Worm (Caenorhabditis elegans) whole organism, L4 larva: ENCODE measurements around the gene metl-18.

Experiments used
- R02D3.7 ChIP-seq: fragments of 150-350 bp; sonication (generic microtip); optimal IDR thresholded peaks from 3 replicates; lab custom pipeline; 2014; ENCODE audit warnings: missing biosample characterization, missing genetic modification characterization
- T26A8.4 ChIP-seq: fragments of 200-800 bp; sonication (Bioruptor generic); IDR thresholded peaks from 2 replicates; pipeline ENCODE4 v1.3.6; 2022; ENCODE audit warnings: missing genetic modification characterization, missing compliant biosample characterization
- ZK337.2 ChIP-seq: fragments of 200-800 bp; sonication (Bioruptor generic); IDR thresholded peaks from 2 replicates; pipeline ENCODE4 v1.3.6; 2022; ENCODE audit warnings: missing genetic modification reagents, missing genetic modification characterization, missing compliant biosample characterization
- ZK546.5 ChIP-seq, 2 experiments: sonication (generic microtip); optimal IDR thresholded peaks; 2 replicates each; lab custom pipeline; 2017; ENCODE audit warnings: missing biosample characterization in 2 of 2, missing genetic modification characterization in 2 of 2
- aly-2 ChIP-seq: sonication (generic microtip); optimal IDR thresholded peaks from 2 replicates; lab custom pipeline; 2018; ENCODE audit warnings: missing biosample characterization, missing genetic modification characterization
- arid-1 ChIP-seq: fragments of 200-800 bp; sonication (Bioruptor generic); conservative IDR thresholded peaks from 2 replicates; pipeline ENCODE4 v1.3.6; 2022; ENCODE audit warnings: missing genetic modification reagents, missing genetic modification characterization, missing compliant biosample characterization
- ceh-20 ChIP-seq: fragments of 200-800 bp; sonication (Bioruptor generic); IDR thresholded peaks from 2 replicates; pipeline ENCODE4 v1.3.6; 2022; ENCODE audit warnings: missing genetic modification reagents, missing genetic modification characterization, missing compliant biosample characterization
- ceh-82 ChIP-seq: sonication (generic microtip); optimal IDR thresholded peaks from 2 replicates; lab custom pipeline; 2017; ENCODE audit warnings: missing biosample characterization, missing genetic modification characterization
- ctbp-1 ChIP-seq: fragments of 200-800 bp; sonication (Bioruptor generic); IDR thresholded peaks from 2 replicates; pipeline ENCODE4 v1.3.6; 2022; ENCODE audit warnings: missing genetic modification reagents, missing genetic modification characterization, missing compliant biosample characterization
- daf-16 ChIP-seq, 3 experiments: sonication (generic microtip); optimal IDR thresholded peaks; 2 replicates each; lab custom pipeline; 2016 to 2017; ENCODE audit warnings: missing genetic modification characterization in 3 of 3, missing genetic modification reagents in 3 of 3, mild to moderate bottlenecking in 2 of 3, missing compliant biosample characterization in 2 of 3, missing biosample characterization in 1 of 3, moderate library complexity in 1 of 3
- dmd-6 ChIP-seq: fragments of 200-800 bp; sonication (Bioruptor generic); IDR thresholded peaks from 2 replicates; pipeline ENCODE4 v1.3.6; 2022; ENCODE audit warnings: missing genetic modification reagents, missing genetic modification characterization, missing compliant biosample characterization
- dmd-8 ChIP-seq: fragments of 200-800 bp; sonication (Bioruptor generic); IDR thresholded peaks from 2 replicates; pipeline ENCODE4 v1.3.6; 2022; ENCODE audit warnings: missing genetic modification characterization, missing compliant biosample characterization
- duxl-1 ChIP-seq: sonication (generic microtip); optimal IDR thresholded peaks from 2 replicates; lab custom pipeline; 2016; ENCODE audit warnings: mild to moderate bottlenecking, missing genetic modification characterization, moderate library complexity, missing compliant biosample characterization; ENCODE audit not compliant: poor library complexity
- egl-43 ChIP-seq: fragments of 200-800 bp; sonication (Bioruptor generic); IDR thresholded peaks from 2 replicates; pipeline ENCODE4 v1.3.6; 2022; ENCODE audit warnings: missing genetic modification reagents, missing genetic modification characterization, missing compliant biosample characterization
- hmg-1.1 ChIP-seq: fragments of 200-800 bp; sonication (Bioruptor generic); IDR thresholded peaks from 2 replicates; pipeline ENCODE4 v1.3.6; 2022; ENCODE audit warnings: missing genetic modification reagents, missing genetic modification characterization, missing compliant biosample characterization
- lim-7 ChIP-seq: fragments of 200-800 bp; sonication (Bioruptor generic); IDR thresholded peaks from 2 replicates; pipeline ENCODE4 v1.3.6; 2022; ENCODE audit warnings: missing genetic modification characterization, missing compliant biosample characterization
- lin-1 ChIP-seq: fragments of 200-800 bp; sonication (Bioruptor generic); IDR thresholded peaks from 2 replicates; pipeline ENCODE4 v1.3.6; 2022; ENCODE audit warnings: missing genetic modification reagents, missing genetic modification characterization, missing compliant biosample characterization
- lin-38 ChIP-seq: fragments of 200-800 bp; sonication (Bioruptor generic); IDR thresholded peaks from 2 replicates; pipeline ENCODE4 v1.3.6; 2022; ENCODE audit warnings: missing genetic modification reagents, missing genetic modification characterization, missing compliant biosample characterization
- lir-3 ChIP-seq: sonication (generic microtip); optimal IDR thresholded peaks from 2 replicates; lab custom pipeline; 2016; ENCODE audit warnings: mild to moderate bottlenecking, missing genetic modification characterization, missing compliant biosample characterization
- madf-5 ChIP-seq, 2 experiments: fragments of 200-800 bp; sonication (Bioruptor generic); IDR thresholded peaks; 2 replicates each; pipeline ENCODE4 v1.3.6; 2022; ENCODE audit warnings: missing compliant biosample characterization in 2 of 2, missing genetic modification characterization in 2 of 2
- mdt-29 ChIP-seq: fragments of 200-800 bp; sonication (Bioruptor generic); IDR thresholded peaks from 2 replicates; pipeline ENCODE4 v1.3.6; 2022; ENCODE audit warnings: missing genetic modification reagents, missing genetic modification characterization, missing compliant biosample characterization
- mep-1 ChIP-seq: fragments of 150-350 bp; sonication (generic microtip); optimal IDR thresholded peaks from 3 replicates; lab custom pipeline; 2014; ENCODE audit warnings: missing biosample characterization, missing genetic modification characterization
- mes-2 ChIP-seq: sonication (generic microtip); optimal IDR thresholded peaks from 2 replicates; lab custom pipeline; 2016; ENCODE audit warnings: missing genotype, mild to moderate bottlenecking, missing genetic modification characterization, missing compliant biosample characterization; ENCODE audit not compliant: poor library complexity, severe bottlenecking
- nhr-11 ChIP-seq: fragments of 150-350 bp; optimal IDR thresholded peaks from 2 replicates; lab custom pipeline; 2014; ENCODE audit warnings: missing biosample characterization, missing genetic modification characterization
- nhr-25 ChIP-seq: sonication (generic microtip); optimal IDR thresholded peaks from 2 replicates; lab custom pipeline; 2017; ENCODE audit warnings: missing genetic modification characterization, mild to moderate bottlenecking, missing compliant biosample characterization, antibody characterized with exemption, moderate library complexity, borderline replicate concordance; ENCODE audit not compliant: insufficient read depth
- nhr-48 ChIP-seq: sonication (generic microtip); optimal IDR thresholded peaks from 2 replicates; lab custom pipeline; 2016; ENCODE audit warnings: mild to moderate bottlenecking, missing genetic modification characterization, missing compliant biosample characterization
- nhr-76 ChIP-seq: fragments of 150-350 bp; optimal IDR thresholded peaks from 2 replicates; lab custom pipeline; 2014; ENCODE audit warnings: missing biosample characterization, missing genetic modification characterization
- pha-4 ChIP-seq, 2 experiments: fragments of 150-350 bp in 1 of 2; fragments of 200-800 bp in 1 of 2; sonication (Bioruptor generic) in 1 of 2; IDR thresholded peaks in 1 of 2; optimal IDR thresholded peaks in 1 of 2; 2 replicates each; pipeline versions ENCODE4 v1.3.6 to Lab custom; 2014 to 2022; ENCODE audit warnings: missing genetic modification characterization in 2 of 2, missing genetic modification reagents in 2 of 2, missing biosample characterization in 1 of 2, missing compliant biosample characterization in 1 of 2
- php-3 ChIP-seq: fragments of 200-800 bp; sonication (Bioruptor generic); IDR thresholded peaks from 2 replicates; pipeline ENCODE4 v1.3.6; 2022; ENCODE audit warnings: missing genetic modification reagents, missing genetic modification characterization, missing compliant biosample characterization
- set-16 ChIP-seq: fragments of 200-800 bp; sonication (Bioruptor generic); IDR thresholded peaks from 2 replicates; pipeline ENCODE4 v1.3.6; 2022; ENCODE audit warnings: missing genetic modification reagents, missing genetic modification characterization, missing compliant biosample characterization
- spr-1 ChIP-seq: sonication (generic microtip); optimal IDR thresholded peaks from 2 replicates; lab custom pipeline; 2016; ENCODE audit warnings: mild to moderate bottlenecking, missing genetic modification characterization, missing compliant biosample characterization
- spr-3 ChIP-seq: fragments of 200-800 bp; sonication (Bioruptor generic); optimal IDR thresholded peaks from 2 replicates; lab custom pipeline; 2018; ENCODE audit warnings: mild to moderate bottlenecking, missing genetic modification characterization, missing compliant biosample characterization
- tra-1 ChIP-seq: fragments of 200-800 bp; sonication (Bioruptor generic); IDR thresholded peaks from 2 replicates; pipeline ENCODE4 v1.3.6; 2022; ENCODE audit warnings: missing genetic modification reagents, missing genetic modification characterization, missing compliant biosample characterization
- vab-7 ChIP-seq: fragments of 200-800 bp; sonication (Bioruptor generic); IDR thresholded peaks from 2 replicates; pipeline ENCODE4 v1.3.6; 2022; ENCODE audit warnings: missing genetic modification reagents, missing genetic modification characterization, missing compliant biosample characterization
- zfp-3 ChIP-seq: fragments of 200-800 bp; sonication (Bioruptor generic); conservative IDR thresholded peaks from 2 replicates; pipeline ENCODE4 v1.3.6; 2022; ENCODE audit warnings: missing genetic modification reagents, missing genetic modification characterization, missing compliant biosample characterization

Gene metl-18

DNA sequence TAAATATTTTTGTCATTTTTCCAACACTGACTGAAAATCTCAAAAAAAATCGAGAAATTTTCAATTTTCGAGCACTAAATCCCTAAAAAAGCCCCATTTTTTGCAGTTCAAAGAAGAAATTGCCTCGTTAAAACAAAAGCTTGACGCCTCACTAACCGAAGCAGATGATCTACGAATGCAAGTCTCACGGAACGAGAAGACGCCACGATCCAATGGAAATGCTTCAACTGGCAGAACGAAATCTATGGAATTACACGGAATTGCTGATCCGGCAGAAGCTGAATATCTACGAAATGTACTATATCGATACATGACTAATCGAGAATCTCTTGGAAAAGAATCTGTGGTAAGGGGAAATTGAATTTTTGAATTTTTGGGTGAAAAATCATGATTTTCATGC is 1.6 kb upstream of the metl-18 start:
- no peak for TF ChIP-seq ceh-82 (tag; lab: Kevin White, UChicago)
- no peak for TF ChIP-seq nhr-11 (tag; lab: Kevin White, UChicago)
- no peak for TF ChIP-seq aly-2 (tag; lab: Kevin White, UChicago)
- peak; percentile 42 for TF ChIP-seq mes-2 (tag; lab: Kevin White, UChicago)

- TF ChIP-seq lin-1 (GFP tag; lab: Robert Waterston, UW) (peak; percentile 22; the same call in 1 of the 2 replicates), lir-3 (tag; lab: Kevin White, UChicago) (no peak), nhr-25 (tag; lab: Kevin White, UChicago) (no peak), mdt-29 (GFP tag; lab: Robert Waterston, UW) (0 out of 2 replicates have a peak, but pooled peaks have one; percentile 14), egl-43 (peak; percentile 83), nhr-76 (tag; lab: Kevin White, UChicago) (no peak), pha-4 (GFP tag; IDR thresholded peaks at IDR 0.05; lab: Robert Waterston, UW) (peak; percentile 50; the same call in 1 of the 2 replicates), pha-4 (tag; optimal IDR thresholded peaks at IDR 0.05; lab: Kevin White, UChicago) (no peak), dmd-6 (peak; percentile 36), spr-1 (tag; lab: Kevin White, UChicago) (no peak), ceh-20 (GFP tag; lab: Robert Waterston, UW) (0 out of 2 replicates have a peak, but pooled peaks have one; percentile 15), daf-16 (GFP tag; optimal IDR thresholded peaks at IDR 0.05; lab: Kevin White, UChicago) (no peak), daf-16 (tag; optimal IDR thresholded peaks at IDR 0.05; lab: Kevin White, UChicago) (no peak), zfp-3 (GFP tag; lab: Robert Waterston, UW) (peak; percentile 54; the same call in 1 of the 2 replicates), R02D3.7 (tag; lab: Kevin White, UChicago) (no peak), dmd-8 (peak; percentile 63; the same call in 1 of the 2 replicates), mep-1 (tag; lab: Kevin White, UChicago) (no peak), ZK337.2 (GFP tag; lab: Robert Waterston, UW) (0 out of 2 replicates have a peak, but pooled peaks have one; percentile 36), aly-2 (tag; lab: Kevin White, UChicago) (no peak), madf-5 (GFP tag; IDR thresholded peaks at IDR 0.05; lab: Robert Waterston, UW) (0 out of 4 replicates have a peak, but pooled peaks of 1 of the 2 experiments have one; percentile 49), T26A8.4 (GFP tag; lab: Robert Waterston, UW) (0 out of 2 replicates have a peak, but pooled peaks have one; percentile 15), ctbp-1 (GFP tag; lab: Robert Waterston, UW) (0 out of 2 replicates have a peak, but pooled peaks have one; percentile 43), nhr-48 (tag; lab: Kevin White, UChicago) (no peak), hmg-1.1 (GFP tag; lab: Robert Waterston, UW) (peak; percentile 49; the same call in 1 of the 2 replicates), php-3 (GFP tag; lab: Robert Waterston, UW) (0 out of 2 replicates have a peak, but pooled peaks have one; percentile 14), arid-1 (GFP tag; lab: Robert Waterston, UW) (peak; percentile 83), tra-1 (GFP tag; lab: Robert Waterston, UW) (0 out of 2 replicates have a peak, but pooled peaks have one; percentile 19), lin-38 (peak; percentile 66), spr-3 (GFP tag; lab: Kevin White, UChicago) (no peak), set-16 (GFP tag; lab: Robert Waterston, UW) (peak; percentile 74), ZK546.5 (tag; optimal IDR thresholded peaks at IDR 0.05; lab: Kevin White, UChicago) (no peak), duxl-1 (tag; lab: Kevin White, UChicago) (peak; percentile 37), lim-7 (peak; percentile 79), vab-7 (GFP tag; lab: Robert Waterston, UW) (peak; percentile 51; the same call in 1 of the 2 replicates)
These were observed 1.2 kb downstream of the metl-18 start for ce11 chrIII:3426741-3427140.
